Worm (Caenorhabditis elegans): ENCODE data around the gene pnn-1.

Gene pnn-1

ce11 chrV:12974047-12974446 lies 3.1 kb downstream of the pnn-1 start:
- TF ChIP-seq ceh-14 (tag; optimal IDR thresholded peaks at IDR 0.05) (no peak), K02D7.2 (tag; optimal IDR thresholded peaks at IDR 0.05) (no peak), pha-4 (tag; optimal IDR thresholded peaks at IDR 0.05) (no peak), eyg-1 (tag; optimal IDR thresholded peaks at IDR 0.05) (no peak), hlh-8 (tag; optimal IDR thresholded peaks at IDR 0.05) (no peak), odd-2 (tag; optimal IDR thresholded peaks at IDR 0.05) (no peak), nhr-11 (tag; optimal IDR thresholded peaks at IDR 0.05) (no peak), tbx-7 (tag; optimal IDR thresholded peaks at IDR 0.05) (no peak), sox-4 (tag; optimal IDR thresholded peaks at IDR 0.05) (no peak), pros-1 (tag; optimal IDR thresholded peaks at IDR 0.05) (no peak), gmeb-2 (tag; optimal IDR thresholded peaks at IDR 0.05) (no peak), C08G9.2 (tag; optimal IDR thresholded peaks at IDR 0.05) (no peak), nfya-1 (tag; optimal IDR thresholded peaks at IDR 0.05) (no peak)

ce11 chrV:12987061-12987460 lies 16.2 kb downstream of the pnn-1 start, which contains the start of gene shw-3:
Gene shw-3, minus strand, starts transcription at chrV:12987161.
- no peak for TF ChIP-seq nhr-11 (tag; optimal IDR thresholded peaks at IDR 0.05)
- TF ChIP-seq fax-1 (tag; optimal IDR thresholded peaks at IDR 0.05), result no peak
- no peak for TF ChIP-seq syd-9 (tag; optimal IDR thresholded peaks at IDR 0.05)
- no peak for TF ChIP-seq npax-4 (tag; optimal IDR thresholded peaks at IDR 0.05)
- TF ChIP-seq unc-42 (tag; optimal IDR thresholded peaks at IDR 0.05), result no peak
- TF ChIP-seq ceh-9 (tag; optimal IDR thresholded peaks at IDR 0.05), result no peak
- TF ChIP-seq ceh-48 (tag; optimal IDR thresholded peaks at IDR 0.05), result no peak
- no peak for TF ChIP-seq ceh-2 (tag; optimal IDR thresholded peaks at IDR 0.05)
- no peak for TF ChIP-seq fkh-6 (tag; optimal IDR thresholded peaks at IDR 0.05)
- no peak for TF ChIP-seq C08G9.2 (tag; optimal IDR thresholded peaks at IDR 0.05)
- TF ChIP-seq hlh-30 (tag; optimal IDR thresholded peaks at IDR 0.05; ENCODE audit: insufficient read depth), result no peak
- no peak for TF ChIP-seq ceh-18 (tag; optimal IDR thresholded peaks at IDR 0.05)
- TF ChIP-seq F13H6.1 (tag; optimal IDR thresholded peaks at IDR 0.05), result no peak
- TF ChIP-seq ama-1 (optimal IDR thresholded peaks at IDR 0.05), result no peak
- no peak for TF ChIP-seq unc-86 (tag; optimal IDR thresholded peaks at IDR 0.05)
- no peak for TF ChIP-seq C38D4.7 (GFP tag; optimal IDR thresholded peaks at IDR 0.05)
- no peak for TF ChIP-seq pros-1 (tag; optimal IDR thresholded peaks at IDR 0.05)
- no peak for TF ChIP-seq pha-2 (tag; optimal IDR thresholded peaks at IDR 0.05)
- no peak for TF ChIP-seq sox-4 (tag; optimal IDR thresholded peaks at IDR 0.05)
- no peak for TF ChIP-seq K02D7.2 (tag; optimal IDR thresholded peaks at IDR 0.05)

ce11 chrV:12988256-12988655 lies 17.3 kb downstream of the pnn-1 start, which contains the start of gene F15B9.8:
Gene F15B9.8, plus strand, starts transcription at chrV:12988556.
- TF ChIP-seq tbx-2 (tag; optimal IDR thresholded peaks at IDR 0.05) (no peak), Y22D7AL.16 (tag; optimal IDR thresholded peaks at IDR 0.05) (no peak)

ce11 chrV:12992891-12993290 lies 22.0 kb downstream of the pnn-1 start, which contains the start of the genes F15B9.11 and dsl-7:
Gene F15B9.11, minus strand, starts transcription at chrV:12992895.
Gene dsl-7, plus strand, starts transcription at chrV:12993150.
- TF ChIP-seq tbx-2 (tag; optimal IDR thresholded peaks at IDR 0.05) (no peak), sdc-2 (tag; optimal IDR thresholded peaks at IDR 0.05) (no peak), ceh-22 (tag; optimal IDR thresholded peaks at IDR 0.05) (no peak), unc-3 (GFP tag; conservative IDR thresholded peaks at IDR 0.05) (no peak), unc-3 (tag; optimal IDR thresholded peaks at IDR 0.05) (no peak)

- TF ChIP-seq pag-3 (tag; optimal IDR thresholded peaks at IDR 0.05; ENCODE audit: borderline replicate concordance) (no peak), elt-2 (tag; optimal IDR thresholded peaks at IDR 0.05) (no peak), tbx-2 (tag; optimal IDR thresholded peaks at IDR 0.05) (no peak), ceh-34 (tag; optimal IDR thresholded peaks at IDR 0.05) (no peak), dve-1 (tag; optimal IDR thresholded peaks at IDR 0.05) (no peak), zip-5 (tag; optimal IDR thresholded peaks at IDR 0.05) (no peak), ceh-6 (GFP tag; optimal IDR thresholded peaks at IDR 0.05) (no peak), fax-1 (tag; optimal IDR thresholded peaks at IDR 0.05) (no peak), hlh-6 (tag; optimal IDR thresholded peaks at IDR 0.05) (no peak), ceh-19 (GFP tag; optimal IDR thresholded peaks at IDR 0.05) (no peak)
Measured at ce11 chrV:12995269-12995668, 24.4 kb downstream of the pnn-1 start, which contains the start of gene far-5. Gene far-5, plus strand, starts transcription at chrV:12995569.
